Worm (Caenorhabditis elegans) whole organism, dauer: Measurements from ENCODE around the gene F07F6.4.

ENCODE experiments used
- unc-62 ChIP-seq: sonication (generic microtip); optimal IDR thresholded peaks from 2 replicates; lab custom pipeline; 2017; ENCODE audit warnings: missing biosample characterization, missing genetic modification reagents, missing genetic modification characterization

F07F6.4 gene

DNA sequence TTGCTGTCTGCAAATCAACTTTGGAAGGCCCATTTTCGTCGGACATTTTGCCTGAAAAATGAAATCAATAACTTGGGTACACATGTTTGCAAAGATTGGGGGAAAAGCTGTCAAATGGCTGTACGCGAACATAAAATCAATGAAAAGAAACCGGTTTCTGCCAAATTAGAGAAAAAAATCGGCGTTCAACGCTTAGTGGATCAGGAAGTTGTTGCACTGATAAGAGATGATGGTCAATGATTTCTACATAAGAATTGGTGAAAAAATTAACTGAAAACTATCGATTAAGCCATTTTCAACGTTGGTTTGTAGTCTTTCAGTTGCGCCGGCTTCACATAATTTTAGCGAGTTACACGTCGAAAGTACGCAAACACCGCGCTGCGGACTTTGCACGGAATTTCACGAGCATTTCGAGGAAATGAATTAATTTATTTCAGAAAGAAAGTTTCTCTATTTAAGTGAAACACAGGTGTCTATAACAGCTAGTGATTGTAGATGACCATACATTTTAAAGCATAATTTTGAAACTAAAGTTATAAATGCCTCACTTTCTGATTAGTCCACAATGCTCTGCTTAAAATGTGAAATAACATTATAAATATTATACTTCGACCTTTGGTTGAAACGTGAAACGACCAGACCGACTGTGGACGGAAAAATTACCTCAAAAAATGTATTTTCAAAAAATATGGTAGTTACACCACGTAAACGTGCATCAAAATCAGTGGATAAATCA is at the start of gene F07F6.4, which contains the start of gene F07F6.2:
Gene F07F6.4, minus strand, starts transcription at position 51 of the 736 bp plus-strand sequence.
Gene F07F6.2, plus strand, starts transcription at position 686 of the 736 bp plus-strand sequence.
- TF ChIP-seq unc-62 (GFP tag; lab: Kevin White, UChicago), result no peak

DNA sequence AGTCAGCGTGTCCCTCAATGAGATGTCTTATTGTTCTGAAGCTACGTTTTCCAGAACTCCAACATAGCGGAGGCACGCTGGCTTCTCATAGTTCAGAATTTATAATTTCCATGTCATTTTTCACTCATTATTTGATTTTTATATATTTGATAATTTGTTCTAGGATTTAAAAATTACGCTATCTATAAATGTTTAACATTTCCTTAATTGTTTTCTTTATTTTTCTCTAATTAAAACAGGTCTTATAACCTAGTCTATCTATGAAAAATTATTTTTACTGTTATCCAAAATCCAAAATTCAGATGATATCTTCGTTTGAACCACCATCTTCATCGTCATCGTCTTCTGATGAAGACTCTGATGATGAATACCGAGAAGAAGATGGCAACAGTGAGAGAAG is 48.9 kb upstream of the F07F6.4 start, which contains the start of gene F56D1.1:
Gene F56D1.1, plus strand, starts transcription at position 301 of the 400 bp plus-strand sequence.
- TF ChIP-seq unc-62 (GFP tag; lab: Kevin White, UChicago), result no peak

DNA sequence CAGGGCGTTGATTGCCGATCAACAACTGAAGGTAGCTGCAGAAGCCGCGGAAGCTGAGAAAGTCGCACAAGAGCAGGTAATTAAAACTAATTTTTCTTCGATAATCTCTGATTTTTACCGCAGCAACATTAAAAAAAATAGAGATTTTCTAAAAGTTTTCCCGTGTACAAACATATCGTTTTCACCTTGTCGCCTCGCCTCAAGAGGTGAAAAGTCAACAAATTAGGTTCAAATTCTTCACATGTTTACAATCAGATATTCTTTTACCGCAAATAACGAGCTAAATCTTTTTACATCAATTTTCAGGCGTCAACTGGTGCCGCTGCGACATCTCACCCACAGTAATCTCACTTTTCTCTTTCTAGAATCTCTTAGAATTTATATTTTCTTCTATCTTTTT is 45.6 kb upstream of the F07F6.4 start, which contains the start of gene ilcr-2:
Gene ilcr-2, plus strand, starts transcription at position 301 of the 400 bp plus-strand sequence.
- TF ChIP-seq unc-62 (GFP tag; lab: Kevin White, UChicago), result no peak

DNA sequence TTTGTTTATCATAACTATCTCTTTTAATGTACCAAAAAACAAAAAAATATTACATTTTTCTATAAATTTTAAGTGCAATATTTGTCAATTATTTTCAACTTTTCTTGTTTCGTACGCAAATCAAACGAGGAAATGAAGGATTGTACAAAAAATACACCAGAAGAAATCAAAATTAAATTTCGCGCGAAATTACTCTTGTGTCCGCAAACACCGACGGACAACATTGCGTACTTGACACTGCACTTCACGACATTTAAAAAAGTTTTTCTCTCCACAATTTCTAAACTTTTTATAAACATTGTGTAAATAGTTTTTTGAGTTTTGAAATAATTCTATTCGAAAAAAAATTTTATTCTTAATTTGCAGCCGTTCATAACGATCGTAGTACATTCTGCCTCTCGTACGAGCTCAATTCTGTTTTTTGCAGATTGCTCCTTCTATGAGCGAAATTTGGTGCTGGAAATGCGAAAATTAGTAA is 44.6 kb upstream of the F07F6.4 start, which contains the start of gene mrps-16:
Gene mrps-16, plus strand, starts transcription at position 428 of the 478 bp plus-strand sequence.
- TF ChIP-seq unc-62 (GFP tag; lab: Kevin White, UChicago), result no peak

DNA sequence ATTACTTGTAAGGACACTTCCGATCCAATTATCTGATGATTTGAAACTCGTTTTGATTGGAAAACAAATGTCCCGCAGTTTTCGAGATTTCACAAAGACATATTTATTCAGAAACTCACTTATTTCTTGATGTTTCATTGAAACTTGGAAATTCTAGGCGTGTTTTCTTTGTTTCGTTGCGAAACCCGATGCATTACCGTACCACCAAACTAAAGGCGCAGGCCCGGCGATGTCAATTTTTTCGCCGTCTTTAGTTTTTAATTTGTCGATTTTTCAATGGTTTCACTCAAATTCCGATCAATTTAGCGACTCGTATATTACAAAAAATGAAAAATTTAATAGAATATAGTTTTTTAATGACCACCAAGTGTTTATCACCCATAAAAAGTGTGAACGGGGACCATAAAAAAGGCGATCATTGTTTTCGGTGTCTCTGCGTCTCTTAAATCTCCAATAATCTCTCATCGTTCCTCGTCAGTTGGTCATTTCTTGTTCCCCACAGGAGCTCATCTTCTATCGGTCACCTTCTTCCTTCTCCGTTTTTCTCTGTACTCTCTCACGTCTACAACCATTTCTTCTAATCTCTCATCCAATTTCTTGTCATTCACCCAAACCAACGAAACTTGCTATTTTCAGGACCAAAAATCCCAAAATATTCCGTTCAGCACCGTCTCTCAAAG is 36.5 kb upstream of the F07F6.4 start, which contains the start of gene clr-1:
Gene clr-1, plus strand, starts transcription at position 630 of the 680 bp plus-strand sequence.
- TF ChIP-seq unc-62 (GFP tag; lab: Kevin White, UChicago), result no peak

DNA sequence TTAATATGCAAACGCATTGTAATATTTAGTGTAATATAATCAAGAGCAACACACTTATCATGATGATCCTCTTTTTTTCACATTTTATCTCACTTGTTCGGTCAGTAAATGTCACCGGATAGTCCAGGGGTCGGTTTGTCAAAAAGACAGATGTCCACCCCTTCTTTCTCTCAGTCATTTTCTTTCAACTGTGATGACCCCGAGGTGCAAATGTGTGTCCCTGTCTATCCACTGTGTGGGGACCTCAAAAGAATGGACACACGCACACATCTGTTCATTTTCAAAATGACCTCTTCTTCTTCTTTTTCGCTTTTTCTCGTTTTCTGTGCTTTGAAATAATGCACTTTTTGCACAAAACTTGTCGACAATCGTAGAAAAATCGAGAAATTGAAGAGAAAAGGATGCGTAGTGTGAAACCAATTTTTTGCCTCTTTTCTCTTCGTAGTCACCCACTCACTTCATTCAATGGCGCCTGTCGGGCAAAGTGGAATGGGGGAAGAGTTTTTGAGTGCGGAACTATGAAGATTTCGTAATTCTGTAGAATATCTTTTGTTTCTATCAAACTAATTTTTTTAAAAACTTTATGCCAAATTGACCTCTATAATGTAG is 34.4 kb upstream of the F07F6.4 start:
- no peak for TF ChIP-seq unc-62 (GFP tag; lab: Kevin White, UChicago)

DNA sequence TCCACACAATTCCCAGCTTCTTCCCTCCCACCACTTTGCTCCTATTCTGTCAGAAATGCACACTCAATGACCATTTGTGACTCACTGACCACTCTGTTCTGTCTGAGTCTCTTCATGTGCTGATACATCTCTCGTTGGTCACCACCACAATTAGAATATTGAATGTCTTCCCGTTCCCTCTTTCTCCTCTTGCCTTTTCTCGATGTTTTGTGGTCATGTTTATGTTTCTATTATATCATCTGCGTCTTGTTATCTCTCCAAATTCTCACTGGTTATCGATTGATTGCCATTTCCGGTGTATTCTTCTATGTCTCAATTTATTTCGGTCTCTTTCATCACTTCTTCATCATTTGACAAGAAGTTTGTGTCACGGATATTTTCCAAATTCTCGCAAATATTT is 31.5 kb upstream of the F07F6.4 start:
- TF ChIP-seq unc-62 (GFP tag; lab: Kevin White, UChicago), result no peak

DNA sequence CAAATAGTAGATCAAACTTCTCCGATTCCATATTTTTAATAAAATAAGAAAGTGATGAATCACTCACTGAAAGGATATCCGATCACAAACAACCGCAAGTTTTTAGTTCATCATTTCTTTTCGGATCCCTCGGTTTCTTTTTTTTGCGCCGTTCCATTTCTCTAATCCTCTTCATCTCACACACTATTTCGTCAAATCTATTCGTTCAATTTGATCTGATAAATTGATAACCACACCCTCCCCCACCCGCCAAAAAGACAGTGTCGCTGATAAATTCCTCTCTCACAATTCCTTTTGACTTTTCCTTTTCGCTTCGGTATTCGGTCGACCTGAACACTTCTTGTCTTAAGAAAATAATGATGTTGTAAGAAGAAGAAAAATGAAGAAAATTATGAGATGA is 30.2 kb upstream of the F07F6.4 start:
- no peak for TF ChIP-seq unc-62 (GFP tag; lab: Kevin White, UChicago)

DNA sequence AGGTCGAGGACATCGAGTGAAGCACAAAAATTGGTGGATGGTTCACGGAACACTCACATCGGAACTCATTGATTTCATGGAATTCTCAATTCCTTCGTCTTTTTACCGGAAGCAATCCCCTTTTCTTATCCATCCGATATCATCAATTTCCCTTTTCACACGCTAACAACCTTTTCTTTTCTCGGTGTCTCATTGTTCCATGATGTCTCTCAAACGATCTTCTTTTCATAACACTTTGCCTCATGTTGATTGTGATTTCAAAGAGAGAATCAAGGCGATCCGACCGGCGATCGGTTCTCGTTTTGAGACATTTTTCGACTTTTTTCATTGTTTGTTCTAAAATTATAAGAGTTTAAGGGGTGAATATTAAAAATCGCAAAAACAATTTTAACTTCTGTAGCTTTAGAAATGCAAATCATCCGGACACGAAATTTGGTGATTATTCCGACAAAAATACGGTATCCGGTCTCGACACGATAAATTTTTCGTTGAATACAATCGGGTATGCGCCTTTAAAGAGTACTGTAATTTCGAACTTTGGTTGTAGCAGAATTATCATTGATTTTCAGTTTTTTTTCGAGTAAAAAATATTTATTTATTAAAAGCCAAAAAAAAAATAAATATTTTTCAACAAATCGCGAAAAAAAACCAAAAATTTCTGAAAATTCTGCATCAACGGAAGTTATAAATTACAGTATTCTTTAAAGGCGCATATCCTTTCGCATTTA is 29.5 kb upstream of the F07F6.4 start:
- TF ChIP-seq unc-62 (GFP tag; lab: Kevin White, UChicago), result no peak

DNA sequence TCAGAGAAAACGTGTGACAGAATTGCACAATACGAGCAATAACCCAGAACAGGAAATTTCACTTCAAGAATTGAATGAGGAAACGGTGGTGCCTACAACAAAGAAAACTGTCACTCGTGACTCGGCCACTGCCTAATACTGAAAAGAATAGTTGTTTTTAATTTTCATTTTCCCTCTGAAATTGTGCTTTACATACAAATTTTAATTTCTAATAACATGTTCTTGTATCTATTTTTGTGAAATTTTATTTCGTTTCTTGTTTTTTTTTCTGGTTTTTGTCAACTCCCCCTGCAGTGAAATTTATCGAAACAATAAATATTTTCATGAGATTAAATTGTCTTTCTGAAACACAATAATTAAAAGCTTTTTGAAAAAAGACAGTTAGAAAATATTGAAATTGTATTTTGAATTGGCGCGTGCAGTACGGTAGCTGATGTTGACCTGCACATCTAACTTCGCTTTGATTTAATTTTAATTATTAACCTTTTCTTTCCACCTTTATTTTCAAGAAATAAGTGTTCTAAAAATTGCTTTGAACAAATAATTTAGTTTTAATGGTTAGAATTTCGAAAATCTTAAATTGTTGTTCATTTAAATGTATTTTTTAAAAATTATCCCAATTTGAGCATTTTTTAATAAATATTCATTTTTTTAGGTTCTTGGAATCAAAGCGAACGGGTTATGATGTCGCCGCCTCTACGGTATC is 26.4 kb upstream of the F07F6.4 start, which contains the start of gene daz-1:
Gene daz-1, plus strand, starts transcription at position 656 of the 706 bp plus-strand sequence.
- no peak for TF ChIP-seq unc-62 (GFP tag; lab: Kevin White, UChicago)

DNA sequence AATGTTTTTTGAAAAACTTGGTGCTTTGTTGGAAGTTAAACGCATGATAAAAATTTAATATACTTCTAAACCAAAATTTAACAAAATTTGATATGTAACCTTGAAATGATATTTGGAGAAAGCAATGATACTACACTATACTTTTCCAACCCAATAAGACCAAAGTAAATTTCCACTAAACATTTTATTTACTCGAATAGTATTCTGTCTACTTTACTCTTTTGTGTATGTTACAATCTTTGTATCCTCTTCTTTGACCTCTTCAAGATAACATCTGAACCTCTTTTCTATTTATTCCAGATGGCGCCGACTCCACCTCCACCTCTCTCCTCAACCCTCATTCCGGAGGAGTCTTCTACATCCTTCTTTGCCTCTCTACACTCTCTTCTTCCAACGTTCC is 24.2 kb upstream of the F07F6.4 start, which contains the start of gene dhs-5:
Gene dhs-5, plus strand, starts transcription at position 301 of the 400 bp plus-strand sequence.
- TF ChIP-seq unc-62 (GFP tag; lab: Kevin White, UChicago), result no peak

DNA sequence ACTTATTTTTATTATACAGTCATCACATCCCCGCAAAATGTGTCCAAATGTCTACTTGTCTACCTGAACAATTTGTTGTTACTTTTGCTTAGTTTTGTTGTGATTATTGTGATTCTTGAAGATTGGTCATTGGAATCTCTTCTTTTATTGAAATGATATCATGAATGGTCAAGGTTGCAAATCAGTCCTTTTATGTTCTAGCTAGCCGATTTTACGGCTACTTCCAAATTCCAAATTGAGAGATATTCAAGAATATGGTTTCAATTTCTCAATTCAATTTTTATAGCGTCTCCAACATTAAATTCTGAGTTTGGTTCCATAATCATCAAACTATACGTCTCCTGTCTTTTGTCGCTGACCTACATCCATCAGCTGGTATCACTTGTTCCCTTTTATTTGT is 21.9 kb upstream of the F07F6.4 start:
- no peak for TF ChIP-seq unc-62 (GFP tag; lab: Kevin White, UChicago)

DNA sequence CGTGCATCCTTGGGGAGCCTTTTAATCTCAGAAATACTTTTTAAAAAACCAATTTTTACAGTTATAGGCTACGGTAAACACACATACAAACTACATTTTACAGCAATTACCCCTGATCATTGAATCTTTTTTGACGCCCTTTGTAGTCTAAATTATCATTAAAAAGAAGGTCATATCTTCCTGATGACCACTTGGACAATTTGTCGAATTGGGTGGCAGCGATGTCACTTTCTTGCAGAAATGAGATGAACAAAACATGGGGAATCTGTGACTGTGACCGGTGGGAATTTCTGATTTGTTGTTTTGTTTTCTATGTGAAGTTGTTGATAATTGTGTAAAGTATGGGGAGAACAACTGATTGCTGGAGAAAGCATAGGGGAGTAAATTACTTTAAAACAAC is 20.2 kb upstream of the F07F6.4 start:
- no peak for TF ChIP-seq unc-62 (GFP tag; lab: Kevin White, UChicago)

DNA sequence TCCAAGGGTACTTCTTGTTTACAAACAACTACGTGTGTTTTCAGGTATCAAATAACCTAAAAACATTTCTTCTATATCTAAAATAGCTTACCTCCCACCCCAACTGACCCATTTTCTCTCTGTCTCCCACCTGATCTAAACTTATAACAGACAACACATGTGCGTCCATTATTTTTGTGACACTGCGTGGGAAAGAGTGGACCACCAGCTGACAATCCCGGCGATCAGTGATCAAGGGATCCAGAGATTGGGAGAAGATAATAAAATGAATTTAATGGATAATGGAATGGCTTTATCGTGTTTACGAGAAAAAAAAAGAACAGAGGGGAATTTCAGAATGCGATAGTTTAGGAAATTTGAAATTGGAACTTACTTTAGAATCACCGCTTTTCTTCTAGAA is 19.8 kb upstream of the F07F6.4 start:
- TF ChIP-seq unc-62 (GFP tag; lab: Kevin White, UChicago), result no peak
